Worm (Caenorhabditis elegans) whole organism, L4 larva: ENCODE measurements around the gene C08F11.12.
"Not testable (repeated sequence)": the region's sequence is repeated elsewhere in the genome, so short reads cannot be mapped to it uniquely, and the experiment has no call there.

Source experiments
- F37D6.2 ChIP-seq: sonication (generic microtip); optimal IDR thresholded peaks from 2 replicates; lab custom pipeline; 2016; ENCODE audit warnings: mild to moderate bottlenecking, missing genetic modification characterization, missing compliant biosample characterization
- R02D3.7 ChIP-seq: fragments of 150-350 bp; sonication (generic microtip); optimal IDR thresholded peaks from 3 replicates; lab custom pipeline; 2014; ENCODE audit warnings: missing biosample characterization, missing genetic modification characterization
- T20F7.1 ChIP-seq: fragments of 200-800 bp; sonication (Bioruptor generic); optimal IDR thresholded peaks from 2 replicates; lab custom pipeline; 2018; ENCODE audit warnings: mild to moderate bottlenecking, missing genetic modification characterization, missing compliant biosample characterization
- Y105C5A.15 ChIP-seq: fragments of 200-800 bp; sonication (Bioruptor generic); IDR thresholded peaks from 2 replicates; pipeline ENCODE4 v1.3.6; 2022; ENCODE audit warnings: missing genetic modification characterization, missing compliant biosample characterization
- Y48G9A.11 ChIP-seq: fragments of 200-800 bp; sonication (Bioruptor generic); IDR thresholded peaks from 2 replicates; pipeline ENCODE4 v1.3.6; 2022; ENCODE audit warnings: missing genetic modification reagents, missing genetic modification characterization, missing compliant biosample characterization
- ZK546.5 ChIP-seq, 2 experiments: sonication (generic microtip); optimal IDR thresholded peaks; 2 replicates each; lab custom pipeline; 2017; ENCODE audit warnings: missing biosample characterization in 2 of 2, missing genetic modification characterization in 2 of 2
- attf-4 ChIP-seq: sonication (generic microtip); optimal IDR thresholded peaks from 3 replicates; lab custom pipeline; 2017; ENCODE audit warnings: missing biosample characterization, missing genetic modification characterization
- ceh-28 ChIP-seq: fragments of 150-350 bp; optimal IDR thresholded peaks from 2 replicates; lab custom pipeline; 2014; ENCODE audit warnings: missing biosample characterization, missing genetic modification reagents, missing genetic modification characterization
- ceh-44 ChIP-seq: fragments of 200-800 bp; sonication (Bioruptor generic); IDR thresholded peaks from 2 replicates; pipeline ENCODE4 v1.3.6; 2022; ENCODE audit warnings: missing genetic modification reagents, missing genetic modification characterization, missing compliant biosample characterization
- ctbp-1 ChIP-seq: fragments of 200-800 bp; sonication (Bioruptor generic); IDR thresholded peaks from 2 replicates; pipeline ENCODE4 v1.3.6; 2022; ENCODE audit warnings: missing genetic modification reagents, missing genetic modification characterization, missing compliant biosample characterization
- dmd-8 ChIP-seq: fragments of 200-800 bp; sonication (Bioruptor generic); IDR thresholded peaks from 2 replicates; pipeline ENCODE4 v1.3.6; 2022; ENCODE audit warnings: missing genetic modification characterization, missing compliant biosample characterization
- duxl-1 ChIP-seq: sonication (generic microtip); optimal IDR thresholded peaks from 2 replicates; lab custom pipeline; 2016; ENCODE audit warnings: mild to moderate bottlenecking, missing genetic modification characterization, moderate library complexity, missing compliant biosample characterization; ENCODE audit not compliant: poor library complexity
- fkh-10 ChIP-seq: fragments of 150-350 bp; optimal IDR thresholded peaks from 2 replicates; lab custom pipeline; 2014; ENCODE audit warnings: missing biosample characterization, missing genetic modification reagents, missing genetic modification characterization
- fos-1 ChIP-seq: fragments of 150-350 bp; optimal IDR thresholded peaks from 2 replicates; lab custom pipeline; 2014; ENCODE audit warnings: missing biosample characterization, missing genetic modification characterization
- lim-7 ChIP-seq: fragments of 200-800 bp; sonication (Bioruptor generic); IDR thresholded peaks from 2 replicates; pipeline ENCODE4 v1.3.6; 2022; ENCODE audit warnings: missing genetic modification characterization, missing compliant biosample characterization
- mdt-29 ChIP-seq: fragments of 200-800 bp; sonication (Bioruptor generic); IDR thresholded peaks from 2 replicates; pipeline ENCODE4 v1.3.6; 2022; ENCODE audit warnings: missing genetic modification reagents, missing genetic modification characterization, missing compliant biosample characterization
- mxl-3 ChIP-seq: fragments of 200-800 bp; sonication (Bioruptor generic); optimal IDR thresholded peaks from 2 replicates; lab custom pipeline; 2018; ENCODE audit warnings: mild to moderate bottlenecking, missing genetic modification characterization, missing compliant biosample characterization
- nhr-10 ChIP-seq: fragments of 150-350 bp; optimal IDR thresholded peaks from 2 replicates; lab custom pipeline; 2014; ENCODE audit warnings: missing biosample characterization, missing genetic modification characterization
- nhr-41 ChIP-seq: fragments of 200-800 bp; sonication (Bioruptor generic); IDR thresholded peaks from 2 replicates; pipeline ENCODE4 v1.3.6; 2022; ENCODE audit warnings: missing genetic modification reagents, missing genetic modification characterization, missing compliant biosample characterization
- nhr-42 ChIP-seq: fragments of 200-800 bp; sonication (Bioruptor generic); IDR thresholded peaks from 2 replicates; pipeline ENCODE4 v1.3.6; 2022; ENCODE audit warnings: missing genetic modification characterization, missing compliant biosample characterization
- nhr-48 ChIP-seq: sonication (generic microtip); optimal IDR thresholded peaks from 2 replicates; lab custom pipeline; 2016; ENCODE audit warnings: mild to moderate bottlenecking, missing genetic modification characterization, missing compliant biosample characterization
- pha-4 ChIP-seq, 2 experiments: fragments of 150-350 bp in 1 of 2; fragments of 200-800 bp in 1 of 2; sonication (Bioruptor generic) in 1 of 2; IDR thresholded peaks in 1 of 2; optimal IDR thresholded peaks in 1 of 2; 2 replicates each; pipeline versions ENCODE4 v1.3.6 to Lab custom; 2014 to 2022; ENCODE audit warnings: missing genetic modification characterization in 2 of 2, missing genetic modification reagents in 2 of 2, missing biosample characterization in 1 of 2, missing compliant biosample characterization in 1 of 2
- php-3 ChIP-seq: fragments of 200-800 bp; sonication (Bioruptor generic); IDR thresholded peaks from 2 replicates; pipeline ENCODE4 v1.3.6; 2022; ENCODE audit warnings: missing genetic modification reagents, missing genetic modification characterization, missing compliant biosample characterization
- sdz-12 ChIP-seq: fragments of 200-800 bp; sonication (Bioruptor generic); optimal IDR thresholded peaks from 2 replicates; lab custom pipeline; 2018; ENCODE audit warnings: mild to moderate bottlenecking, missing genetic modification characterization, missing compliant biosample characterization
- snpc-1.2 ChIP-seq: fragments of 200-800 bp; sonication (Bioruptor generic); IDR thresholded peaks from 2 replicates; pipeline ENCODE4 v1.3.6; 2022; ENCODE audit warnings: missing genetic modification reagents, missing genetic modification characterization, missing compliant biosample characterization
- snpc-4 ChIP-seq: fragments of 150-350 bp; optimal IDR thresholded peaks from 2 replicates; lab custom pipeline; 2014; ENCODE audit warnings: missing biosample characterization, missing genetic modification characterization
- unc-62 ChIP-seq, 3 experiments: fragments of 150-350 bp in 1 of 3; sonication (generic microtip); optimal IDR thresholded peaks in 2 of 3; peaks in 1 of 3; 1 replicate in 1 of 3; 2 replicates in 2 of 3; lab custom pipeline; 2014 to 2017; ENCODE audit warnings: missing biosample characterization in 3 of 3, missing genetic modification characterization in 3 of 3, missing genetic modification reagents in 3 of 3, missing genotype in 1 of 3
- zip-2 ChIP-seq: fragments of 150-350 bp; optimal IDR thresholded peaks from 2 replicates; lab custom pipeline; 2014; ENCODE audit warnings: missing biosample characterization, missing genetic modification characterization

The C08F11.12 gene

ce11 chrIV:13666849-13667430 is 15.6 kb upstream of the C08F11.12 start, which contains the start of gene fbxa-215:
Gene fbxa-215 (minus strand): TSS chrIV:13666909.
- TF ChIP-seq snpc-1.2 (GFP tag; lab: Robert Waterston, UW), result peak; percentile 70; the same call in 1 of the 2 replicates
- TF ChIP-seq fkh-10 (GFP tag; lab: Kevin White, UChicago), result no peak

- TF ChIP-seq Y48G9A.11 (GFP tag; lab: Robert Waterston, UW) (no peak), snpc-1.2 (GFP tag; lab: Robert Waterston, UW) (0 out of 2 replicates have a peak, but pooled peaks have one; percentile 47), Y105C5A.15 (GFP tag; lab: Robert Waterston, UW) (no peak)
Measured at ce11 chrIV:13665073-13665472, 13.8 kb upstream of the C08F11.12 start.

ce11 chrIV:13664090-13664489 is 12.8 kb upstream of the C08F11.12 start, which contains the start of gene Y45F10C.4:
Gene Y45F10C.4 (minus strand): TSS chrIV:13664190.
- no peak for TF ChIP-seq ceh-28
- no peak for TF ChIP-seq php-3 (GFP tag; lab: Robert Waterston, UW)
- no peak for TF ChIP-seq mxl-3 (GFP tag; lab: Kevin White, UChicago)
- no peak for TF ChIP-seq ceh-44 (GFP tag; lab: Robert Waterston, UW)
- no peak for TF ChIP-seq unc-62 (GFP tag; optimal IDR thresholded peaks at IDR 0.05 in 1 of 2; lab: Kevin White, UChicago)
- TF ChIP-seq unc-62 (tag; optimal IDR thresholded peaks at IDR 0.05; lab: Kevin White, UChicago), result no peak
- no peak for TF ChIP-seq pha-4 (GFP tag; IDR thresholded peaks at IDR 0.05; lab: Robert Waterston, UW)
- no peak for TF ChIP-seq pha-4 (tag; optimal IDR thresholded peaks at IDR 0.05; lab: Kevin White, UChicago)
- TF ChIP-seq F37D6.2 (tag; lab: Kevin White, UChicago), result no peak
- no peak for TF ChIP-seq ZK546.5 (tag; optimal IDR thresholded peaks at IDR 0.05; lab: Kevin White, UChicago)
- no peak for TF ChIP-seq nhr-41 (GFP tag; lab: Robert Waterston, UW)
- TF ChIP-seq ctbp-1 (GFP tag; lab: Robert Waterston, UW), result no peak
- no peak for TF ChIP-seq nhr-42 (GFP tag; lab: Robert Waterston, UW)
- TF ChIP-seq nhr-48 (tag; lab: Kevin White, UChicago), result no peak
- no peak for TF ChIP-seq duxl-1
- TF ChIP-seq lim-7 (GFP tag; lab: Robert Waterston, UW), result no peak
- TF ChIP-seq dmd-8 (GFP tag; lab: Robert Waterston, UW), result no peak
- TF ChIP-seq fos-1 (tag; lab: Kevin White, UChicago), result no peak
- TF ChIP-seq sdz-12 (GFP tag; lab: Kevin White, UChicago), result no peak
- TF ChIP-seq snpc-4 (tag; lab: Kevin White, UChicago), result no peak
- TF ChIP-seq nhr-10, result no peak

- not testable (repeated sequence) for TF ChIP-seq ceh-44 (GFP tag; lab: Robert Waterston, UW); zip-2; T20F7.1 (GFP tag; lab: Kevin White, UChicago)
Measured at ce11 chrIV:13662570-13662969, 11.3 kb upstream of the C08F11.12 start, which contains the start of gene Y45F10C.2. Gene Y45F10C.2 (minus strand): TSS chrIV:13662670.

ce11 chrIV:13659449-13659848 is 8.1 kb upstream of the C08F11.12 start, which contains the start of gene Y45F10C.1:
Gene Y45F10C.1 (minus strand): TSS chrIV:13659549.
- not testable (repeated sequence) for TF ChIP-seq attf-4, F37D6.2, R02D3.7 (tag; lab: Kevin White, UChicago)

ce11 chrIV:13658142-13658541 is 6.8 kb upstream of the C08F11.12 start:
- TF ChIP-seq mdt-29 (0 out of 2 replicates have a peak, but pooled peaks have one; percentile 45), snpc-1.2 (GFP tag; lab: Robert Waterston, UW) (peak; percentile 92)
